Worm (Caenorhabditis elegans): ENCODE data around the gene zip-10.

zip-10 gene

ce11 chrV:11631128-11631527 lies 19.4 kb downstream of the zip-10 start:
- TF ChIP-seq ceh-8 (GFP tag; optimal IDR thresholded peaks at IDR 0.05) (no peak), mep-1 (tag; optimal IDR thresholded peaks at IDR 0.05) (no peak), lin-14 (GFP tag; optimal IDR thresholded peaks at IDR 0.05) (peak; percentile 18), dsc-1 (tag; optimal IDR thresholded peaks at IDR 0.05) (peak; percentile 34), nhr-77 (tag; optimal IDR thresholded peaks at IDR 0.05) (no peak), hlh-17 (GFP tag; optimal IDR thresholded peaks at IDR 0.05; ENCODE audit: borderline replicate concordance) (no peak), ceh-88 (GFP tag; IDR thresholded peaks at IDR 0.05) (no peak), pqm-1 (tag; optimal IDR thresholded peaks at IDR 0.05) (no peak), alr-1 (tag; optimal IDR thresholded peaks at IDR 0.05; ENCODE audit: borderline replicate concordance) (no peak), fos-1 (tag; optimal IDR thresholded peaks at IDR 0.05) (no peak), mab-9 (GFP tag; IDR thresholded peaks at IDR 0.05) (no peak), unc-130 (tag; optimal IDR thresholded peaks at IDR 0.05) (no peak), fkh-10 (GFP tag; optimal IDR thresholded peaks at IDR 0.05) (no peak)

- TF ChIP-seq nhr-90 (tag; optimal IDR thresholded peaks at IDR 0.05; ENCODE audit: poor library complexity) (peak; percentile 1), pax-3 (tag; optimal IDR thresholded peaks at IDR 0.05) (no peak), efl-1 (optimal IDR thresholded peaks at IDR 0.05) (no peak), efl-1 (GFP tag; optimal IDR thresholded peaks at IDR 0.05 in 1 of 2) (peak in 1 of 2 experiments; percentile 1), jun-1 (tag; optimal IDR thresholded peaks at IDR 0.05) (no peak), elt-2 (tag; optimal IDR thresholded peaks at IDR 0.05) (peak; percentile 69)
Observed at ce11 chrV:11629222-11630026, 21.1 kb downstream of the zip-10 start, which contains the start of gene F35B12.10. Gene F35B12.10, minus strand, starts transcription at chrV:11629272.

- TF ChIP-seq lin-35 (GFP tag; optimal IDR thresholded peaks at IDR 0.05), result peak in 1 of 2 experiments; percentile 12
- no peak for TF ChIP-seq ets-5 (GFP tag; IDR thresholded peaks at IDR 0.05)
Observed at ce11 chrV:11627837-11628236, 22.7 kb downstream of the zip-10 start.

ce11 chrV:11624954-11625353 lies 25.6 kb downstream of the zip-10 start:
- TF ChIP-seq elt-3 (tag; optimal IDR thresholded peaks at IDR 0.05) (no peak), ceh-88 (GFP tag; IDR thresholded peaks at IDR 0.05) (no peak), nhr-84 (tag; optimal IDR thresholded peaks at IDR 0.05) (no peak), unc-62 (GFP tag; optimal IDR thresholded peaks at IDR 0.05) (no peak), dsc-1 (tag; optimal IDR thresholded peaks at IDR 0.05) (peak; percentile 95), sptf-1 (tag; optimal IDR thresholded peaks at IDR 0.05) (no peak), nhr-47 (tag; optimal IDR thresholded peaks at IDR 0.05) (peak; percentile 19)

- TF ChIP-seq elt-2 (tag; optimal IDR thresholded peaks at IDR 0.05) (no peak), aha-1 (tag; optimal IDR thresholded peaks at IDR 0.05) (no peak), lin-14 (GFP tag; optimal IDR thresholded peaks at IDR 0.05) (peak; percentile 33)
Observed at ce11 chrV:11621276-11621675, 29.3 kb downstream of the zip-10 start.

- peak; percentile 1 for TF ChIP-seq lin-14 (GFP tag; optimal IDR thresholded peaks at IDR 0.05)
- TF ChIP-seq mab-9 (GFP tag; IDR thresholded peaks at IDR 0.05), result 0 out of 2 replicates have a peak, but pooled peaks have one; percentile 14
- TF ChIP-seq pqm-1 (tag; optimal IDR thresholded peaks at IDR 0.05), result no peak
Observed at ce11 chrV:11620081-11620480, 30.5 kb downstream of the zip-10 start.

ce11 chrV:11618173-11618572 lies 32.4 kb downstream of the zip-10 start, which contains the start of gene glb-15:
Gene glb-15, minus strand, starts transcription at chrV:11618273.
- TF ChIP-seq unc-62 (GFP tag; optimal IDR thresholded peaks at IDR 0.05) (no peak), elt-2 (tag; optimal IDR thresholded peaks at IDR 0.05) (no peak), ceh-88 (GFP tag; IDR thresholded peaks at IDR 0.05) (no peak), nhr-11 (tag; optimal IDR thresholded peaks at IDR 0.05) (no peak), lir-3 (tag; optimal IDR thresholded peaks at IDR 0.05; ENCODE audit: poor library complexity) (no peak), nhr-12 (tag; optimal IDR thresholded peaks at IDR 0.05) (no peak), pqm-1 (tag; optimal IDR thresholded peaks at IDR 0.05) (no peak), efl-3 (GFP tag; optimal IDR thresholded peaks at IDR 0.05) (no peak), lin-35 (GFP tag; optimal IDR thresholded peaks at IDR 0.05) (no peak), mab-9 (GFP tag; IDR thresholded peaks at IDR 0.05) (no peak), unc-130 (tag; optimal IDR thresholded peaks at IDR 0.05) (no peak), fkh-10 (GFP tag; optimal IDR thresholded peaks at IDR 0.05) (no peak), zip-4 (GFP tag; optimal IDR thresholded peaks at IDR 0.05) (no peak), ztf-11 (tag; optimal IDR thresholded peaks at IDR 0.05) (no peak), mep-1 (tag; optimal IDR thresholded peaks at IDR 0.05) (no peak), jun-1 (tag; optimal IDR thresholded peaks at IDR 0.05) (no peak), sup-37 (GFP tag; optimal IDR thresholded peaks at IDR 0.05) (no peak), dsc-1 (tag; optimal IDR thresholded peaks at IDR 0.05) (no peak), ets-5 (GFP tag; IDR thresholded peaks at IDR 0.05) (no peak)

Measured in whole organism, L1 larva.